Worm (Caenorhabditis elegans) whole organism, L3 larva: ENCODE data around the gene F57C2.4.

Experiments used
- R02D3.7 ChIP-seq: fragments of 150-350 bp; optimal IDR thresholded peaks from 2 replicates; lab custom pipeline; 2014; ENCODE audit warnings: missing biosample characterization, missing genetic modification characterization
- ZK546.5 ChIP-seq: sonication (generic microtip); optimal IDR thresholded peaks from 2 replicates; lab custom pipeline; 2017; ENCODE audit warnings: missing biosample characterization, missing genetic modification characterization
- aly-2 ChIP-seq: fragments of 150-350 bp; optimal IDR thresholded peaks from 2 replicates; lab custom pipeline; 2014; ENCODE audit warnings: missing biosample characterization, missing genetic modification characterization
- ama-1 ChIP-seq: fragments of 150-350 bp; optimal IDR thresholded peaks from 2 replicates; lab custom pipeline; 2018
- ceh-28 ChIP-seq: fragments of 150-350 bp; optimal IDR thresholded peaks from 2 replicates; lab custom pipeline; 2014; ENCODE audit warnings: missing biosample characterization, missing genetic modification reagents, missing genetic modification characterization
- ceh-82 ChIP-seq: fragments of 150-350 bp; optimal IDR thresholded peaks from 2 replicates; lab custom pipeline; 2014; ENCODE audit warnings: missing biosample characterization, missing genetic modification characterization
- ceh-9 ChIP-seq: sonication (generic microtip); optimal IDR thresholded peaks from 2 replicates; lab custom pipeline; 2018; ENCODE audit warnings: missing biosample characterization, missing genetic modification characterization
- egl-5 ChIP-seq: fragments of 150-350 bp; optimal IDR thresholded peaks from 2 replicates; lab custom pipeline; 2017; ENCODE audit warnings: missing biosample characterization, missing genetic modification reagents, missing genetic modification characterization, inconsistent platforms
- elt-1 ChIP-seq: fragments of 150-350 bp; optimal IDR thresholded peaks from 2 replicates; lab custom pipeline; 2014; ENCODE audit warnings: missing biosample characterization, missing genetic modification characterization
- elt-2 ChIP-seq: sonication (generic microtip); optimal IDR thresholded peaks from 2 replicates; lab custom pipeline; 2016; ENCODE audit warnings: missing genetic modification reagents, mild to moderate bottlenecking, missing genetic modification characterization, missing compliant biosample characterization
- elt-3 ChIP-seq, 3 experiments: fragments of 150-350 bp in 1 of 3; sonication (generic microtip) in 2 of 3; optimal IDR thresholded peaks; 2 replicates in 2 of 3; 4 replicates in 1 of 3; lab custom pipeline; 2014 to 2017; ENCODE audit warnings: missing biosample characterization in 3 of 3, missing genetic modification characterization in 3 of 3
- eor-1 ChIP-seq, 2 experiments: fragments of 150-350 bp; optimal IDR thresholded peaks; 2 replicates each; lab custom pipeline; 2014 to 2018; ENCODE audit warnings: missing biosample characterization in 2 of 2, missing genetic modification characterization in 2 of 2
- fkh-10 ChIP-seq: sonication (generic microtip); optimal IDR thresholded peaks from 2 replicates; lab custom pipeline; 2017; ENCODE audit warnings: missing biosample characterization, missing genetic modification reagents, missing genetic modification characterization
- fos-1 ChIP-seq: fragments of 150-350 bp; optimal IDR thresholded peaks from 2 replicates; lab custom pipeline; 2014; ENCODE audit warnings: missing biosample characterization, missing genetic modification characterization
- hmg-11 ChIP-seq: sonication (generic microtip); optimal IDR thresholded peaks from 2 replicates; lab custom pipeline; 2016; ENCODE audit warnings: missing genetic modification characterization, missing compliant biosample characterization
- jun-1 ChIP-seq: fragments of 150-350 bp; optimal IDR thresholded peaks from 2 replicates; lab custom pipeline; 2014; ENCODE audit warnings: missing biosample characterization, missing genetic modification reagents, missing genetic modification characterization
- lin-15B ChIP-seq: fragments of 150-350 bp; optimal IDR thresholded peaks from 2 replicates; lab custom pipeline; 2014; ENCODE audit warnings: missing biosample characterization, missing genetic modification characterization
- lsy-12 ChIP-seq: sonication (generic microtip); optimal IDR thresholded peaks from 2 replicates; lab custom pipeline; 2016; ENCODE audit warnings: mild to moderate bottlenecking, missing genetic modification characterization, missing compliant biosample characterization
- mml-1 ChIP-seq: fragments of 150-350 bp; sonication (generic microtip); optimal IDR thresholded peaks from 3 replicates; lab custom pipeline; 2014; ENCODE audit warnings: missing biosample characterization, missing genetic modification characterization
- nfya-1 ChIP-seq: sonication (generic microtip); optimal IDR thresholded peaks from 2 replicates; lab custom pipeline; 2017; ENCODE audit warnings: missing genetic modification characterization, mild to moderate bottlenecking, missing compliant biosample characterization, antibody characterized with exemption, moderate library complexity; ENCODE audit not compliant: insufficient read depth
- nhr-12 ChIP-seq: fragments of 150-350 bp; optimal IDR thresholded peaks from 2 replicates; lab custom pipeline; 2014; ENCODE audit warnings: missing biosample characterization, missing genetic modification characterization
- nhr-23 ChIP-seq: fragments of 150-350 bp; optimal IDR thresholded peaks from 2 replicates; lab custom pipeline; 2014; ENCODE audit warnings: missing biosample characterization, missing genetic modification reagents, missing genetic modification characterization
- nhr-237 ChIP-seq: fragments of 150-350 bp; optimal IDR thresholded peaks from 2 replicates; lab custom pipeline; 2014; ENCODE audit warnings: missing biosample characterization, missing genetic modification characterization
- nhr-25 ChIP-seq: sonication (generic microtip); optimal IDR thresholded peaks from 2 replicates; lab custom pipeline; 2017; ENCODE audit warnings: missing biosample characterization, missing genetic modification characterization
- nhr-28 ChIP-seq: fragments of 150-350 bp; optimal IDR thresholded peaks from 2 replicates; lab custom pipeline; 2014; ENCODE audit warnings: missing biosample characterization, missing genetic modification characterization
- nhr-67 ChIP-seq: fragments of 150-350 bp; optimal IDR thresholded peaks from 2 replicates; lab custom pipeline; 2014; ENCODE audit warnings: missing biosample characterization, missing genetic modification characterization
- nhr-76 ChIP-seq: fragments of 150-350 bp; sonication (generic microtip); optimal IDR thresholded peaks from 5 replicates; lab custom pipeline; 2014; ENCODE audit warnings: missing biosample characterization, missing genetic modification characterization
- pha-4 ChIP-seq: fragments of 150-350 bp; optimal IDR thresholded peaks from 2 replicates; lab custom pipeline; 2014; ENCODE audit warnings: missing biosample characterization, missing genetic modification reagents, missing genetic modification characterization
- pqm-1 ChIP-seq: fragments of 150-350 bp; optimal IDR thresholded peaks from 2 replicates; lab custom pipeline; 2017; ENCODE audit warnings: missing biosample characterization, missing genetic modification characterization, inconsistent platforms
- skn-1 ChIP-seq: fragments of 150-350 bp; optimal IDR thresholded peaks from 2 replicates; lab custom pipeline; 2014; ENCODE audit warnings: missing biosample characterization, missing genetic modification characterization
- snpc-4 ChIP-seq: fragments of 150-350 bp; optimal IDR thresholded peaks from 2 replicates; lab custom pipeline; 2014; ENCODE audit warnings: missing biosample characterization, missing genetic modification characterization
- tbx-2 ChIP-seq: sonication (generic microtip); optimal IDR thresholded peaks from 2 replicates; lab custom pipeline; 2016; ENCODE audit warnings: mild to moderate bottlenecking, missing genetic modification characterization, missing compliant biosample characterization
- unc-62 ChIP-seq: fragments of 150-350 bp; sonication (generic microtip); optimal IDR thresholded peaks from 4 replicates; lab custom pipeline; 2014; ENCODE audit warnings: missing biosample characterization, missing genetic modification reagents, missing genetic modification characterization
- ztf-11 ChIP-seq: fragments of 150-350 bp; optimal IDR thresholded peaks from 2 replicates; lab custom pipeline; 2014; ENCODE audit warnings: missing biosample characterization, missing genetic modification characterization
- ztf-4 ChIP-seq: fragments of 150-350 bp; optimal IDR thresholded peaks from 2 replicates; lab custom pipeline; 2014; ENCODE audit warnings: missing biosample characterization, missing genetic modification characterization

F57C2.4 gene

ce11 chrII:14522037-14522436, 3.1 kb upstream of the F57C2.4 start, which contains the start of gene btb-19:
TSS of gene btb-19 (minus strand) at chrII:14522137.
- TF ChIP-seq hmg-11, result no peak
- no peak for TF ChIP-seq ceh-82
- TF ChIP-seq ama-1, result no peak
- TF ChIP-seq aly-2 (tag; lab: Kevin White, UChicago), result no peak
- TF ChIP-seq tbx-2 (tag; lab: Kevin White, UChicago), result no peak
- no peak for TF ChIP-seq nhr-237 (tag; lab: Kevin White, UChicago)
- TF ChIP-seq, all 47 proteins: peak for 0

ce11 chrII:14523070-14523572, 2.0 kb upstream of the F57C2.4 start, which contains the start of gene btb-20:
TSS of gene btb-20 (minus strand) at chrII:14523522.
- no peak for TF ChIP-seq nhr-12 (tag; lab: Kevin White, UChicago)
- TF ChIP-seq aly-2 (tag; lab: Kevin White, UChicago), result no peak
- TF ChIP-seq, all 47 proteins: peak for 0

DNA sequence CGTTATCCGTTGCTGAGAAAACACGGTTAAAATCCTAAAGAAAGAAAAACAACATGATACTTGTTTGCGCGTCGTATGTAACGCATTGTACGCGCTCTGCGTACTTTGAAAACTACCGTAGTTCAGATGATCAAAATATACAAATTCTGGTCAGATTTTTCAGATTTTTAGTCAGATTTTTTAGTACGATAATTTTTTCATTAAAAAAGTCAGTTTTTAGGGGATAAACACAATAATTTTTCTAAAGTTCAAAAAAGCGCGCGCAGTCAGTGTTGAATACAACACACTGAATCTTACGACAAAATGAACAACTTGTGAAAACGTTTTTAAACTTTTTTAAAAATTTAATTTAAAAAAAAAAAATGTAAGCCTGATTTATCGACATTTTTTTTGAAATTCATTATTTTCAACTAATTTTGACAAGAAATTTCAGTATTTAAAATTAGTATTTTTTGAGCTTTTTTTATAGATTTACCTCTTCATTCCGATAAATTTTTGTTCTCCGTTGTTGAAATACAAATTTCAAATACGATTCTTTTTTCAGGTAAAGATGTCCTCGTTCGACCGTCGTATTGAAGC, 1.4 kb upstream of the F57C2.4 start, which contains the start of gene pot-2:
Gene pot-2 (plus strand): TSS at position 529 of the 579 bp plus-strand sequence.
- TF ChIP-seq unc-62, result no peak
- TF ChIP-seq jun-1, result no peak
- no peak for TF ChIP-seq eor-1 (tag; optimal IDR thresholded peaks at IDR 0.05; lab: Kevin White, UChicago)
- TF ChIP-seq pqm-1 (tag; lab: Kevin White, UChicago), result no peak
- no peak for TF ChIP-seq ceh-28

DNA sequence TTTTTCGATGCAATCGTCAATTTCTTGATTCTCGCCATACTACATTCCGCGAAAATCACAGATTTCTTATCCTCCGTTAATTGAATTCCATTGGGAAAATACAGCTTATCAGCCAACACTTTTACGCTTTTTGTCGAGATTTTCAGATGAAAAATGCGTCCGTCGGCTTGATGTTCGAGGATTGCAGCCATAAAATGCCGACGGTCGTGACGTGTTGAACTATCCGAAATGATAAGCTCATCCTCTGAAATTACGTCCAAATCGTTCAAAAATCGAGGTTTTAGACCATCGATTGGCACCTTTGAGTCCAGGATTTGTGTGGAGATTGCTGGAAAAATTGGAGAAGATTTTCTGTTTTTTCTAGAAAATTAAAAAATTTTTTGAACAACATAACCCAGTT, 2.0 kb downstream of the F57C2.4 start:
- no peak for TF ChIP-seq nhr-12 (tag; lab: Kevin White, UChicago)
- no peak for TF ChIP-seq R02D3.7 (tag; lab: Kevin White, UChicago)
- no peak for TF ChIP-seq eor-1 (tag; optimal IDR thresholded peaks at IDR 0.05; lab: Kevin White, UChicago)
- no peak for TF ChIP-seq nhr-76 (tag; lab: Kevin White, UChicago)
- no peak for TF ChIP-seq ZK546.5 (tag; lab: Kevin White, UChicago)
- TF ChIP-seq nhr-28 (tag; lab: Kevin White, UChicago), result no peak
- TF ChIP-seq egl-5 (tag; lab: Kevin White, UChicago), result no peak

DNA sequence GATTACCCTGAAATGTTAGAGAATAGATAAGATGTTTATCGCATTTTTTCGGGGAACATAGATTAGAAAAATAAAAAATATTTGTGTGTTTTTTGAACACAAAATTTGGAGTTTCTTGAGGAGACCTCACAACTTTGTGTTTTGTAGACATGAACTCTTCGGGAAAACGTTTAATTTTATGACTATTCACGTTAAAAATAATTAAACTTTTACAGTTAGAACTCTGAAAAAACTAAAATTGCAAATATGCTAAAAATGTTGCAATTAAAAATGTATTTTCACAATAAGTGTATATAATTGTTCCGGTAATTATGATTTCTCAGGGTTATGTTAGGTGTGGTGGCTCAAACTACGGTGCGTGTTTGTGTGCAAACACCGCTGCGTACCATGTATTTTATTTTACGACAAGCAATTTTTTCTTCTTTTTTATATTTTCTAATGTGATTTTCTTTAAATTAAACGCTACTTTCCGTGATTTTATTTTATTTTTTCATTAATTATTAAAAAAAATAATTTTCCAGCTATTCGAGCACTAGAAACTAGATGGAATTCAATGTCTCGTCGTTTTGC, 3.2 kb downstream of the F57C2.4 start, which contains the start of the genes F57C2.5 and spat-1:
Gene F57C2.5 (minus strand): TSS at position 7 of the 570 bp plus-strand sequence.
Gene spat-1 (plus strand): TSS at position 520 of the 570 bp plus-strand sequence.
- TF ChIP-seq lin-15B (tag; lab: Kevin White, UChicago) (peak; percentile 66), ztf-11 (tag; lab: Kevin White, UChicago) (no peak), elt-1 (tag; lab: Kevin White, UChicago) (peak; percentile 52), snpc-4 (tag; lab: Kevin White, UChicago) (peak; percentile 22), nhr-23 (tag; lab: Kevin White, UChicago) (peak; percentile 56), nhr-25 (peak; percentile 12), nfya-1 (tag; lab: Kevin White, UChicago) (peak; percentile 74), elt-2 (tag; lab: Kevin White, UChicago) (peak; percentile 83), jun-1 (peak; percentile 10), nhr-12 (tag; lab: Kevin White, UChicago) (no peak), hmg-11 (peak; percentile 55), pha-4 (tag; lab: Kevin White, UChicago) (peak; percentile 79), mml-1 (no peak), fkh-10 (no peak), skn-1 (tag; lab: Kevin White, UChicago) (peak; percentile 46), pqm-1 (tag; lab: Kevin White, UChicago) (peak; percentile 54)

- TF ChIP-seq eor-1 (tag; optimal IDR thresholded peaks at IDR 0.05; lab: Kevin White, UChicago), result no peak
- TF ChIP-seq ztf-11 (tag; lab: Kevin White, UChicago), result no peak
- TF ChIP-seq lin-15B (tag; lab: Kevin White, UChicago), result no peak
- TF ChIP-seq fos-1 (tag; lab: Kevin White, UChicago), result no peak
- no peak for TF ChIP-seq ztf-4
- no peak for TF ChIP-seq lsy-12 (tag; lab: Kevin White, UChicago)
- no peak for TF ChIP-seq elt-3 (tag; optimal IDR thresholded peaks at IDR 0.05; lab: Kevin White, UChicago)
- TF ChIP-seq pqm-1 (tag; lab: Kevin White, UChicago), result no peak
- no peak for TF ChIP-seq ceh-28
- no peak for TF ChIP-seq ceh-9 (tag; lab: Kevin White, UChicago)
- TF ChIP-seq skn-1 (tag; lab: Kevin White, UChicago), result no peak
- no peak for TF ChIP-seq nhr-67 (tag; lab: Kevin White, UChicago)
These were observed 8.9 kb downstream of the F57C2.4 start, which contains the start of gene C04H5.1 for ce11 chrII:14534000-14534399. TSS of gene C04H5.1 (plus strand) at chrII:14534300.
